Worm (Caenorhabditis elegans) whole organism, young adult: ENCODE measurements around the gene sra-33.

Experiments used
- F39B2.1 ChIP-seq: fragments of 200-800 bp; sonication (Bioruptor generic); IDR thresholded peaks from 2 replicates; pipeline ENCODE4 v1.3.6; 2022; ENCODE audit warnings: missing genetic modification reagents, missing genetic modification characterization, missing compliant biosample characterization
- attf-6 ChIP-seq: fragments of 200-800 bp; sonication (Bioruptor generic); IDR thresholded peaks from 2 replicates; pipeline ENCODE4 v1.3.6; 2022; ENCODE audit warnings: missing genetic modification reagents, missing genetic modification characterization, missing compliant biosample characterization
- cebp-2 ChIP-seq: fragments of 200-800 bp; sonication (Bioruptor generic); IDR thresholded peaks from 2 replicates; pipeline ENCODE4 v1.3.6; 2022; ENCODE audit warnings: missing genetic modification characterization, missing compliant biosample characterization
- die-1 ChIP-seq: sonication (generic microtip); optimal IDR thresholded peaks from 2 replicates; lab custom pipeline; 2016; ENCODE audit warnings: missing genotype, mild to moderate bottlenecking, missing genetic modification characterization, missing compliant biosample characterization

ce11 chrII:4543568-4543967, 6.5 kb upstream of the sra-33 start, which contains the start of gene sra-34:
- no peak for TF ChIP-seq cebp-2
- TF ChIP-seq die-1 = no peak
- no peak for TF ChIP-seq attf-6 (GFP tag; lab: Robert Waterston, UW)
- no peak for TF ChIP-seq F39B2.1 (GFP tag; lab: Robert Waterston, UW)
